Worm (Caenorhabditis elegans) whole organism, L2 larva: ENCODE measurements around the gene piga-1.

ENCODE experiments used
- C34F6.9 ChIP-seq: fragments of 150-350 bp; optimal IDR thresholded peaks from 2 replicates; lab custom pipeline; 2014; ENCODE audit warnings: missing biosample characterization, missing genetic modification characterization
- R02D3.7 ChIP-seq: fragments of 150-350 bp; optimal IDR thresholded peaks from 2 replicates; lab custom pipeline; 2014; ENCODE audit warnings: missing biosample characterization, missing genetic modification characterization
- Y55F3AM.14 ChIP-seq: fragments of 200-800 bp; sonication (Bioruptor generic); optimal IDR thresholded peaks from 2 replicates; lab custom pipeline; 2018; ENCODE audit warnings: mild to moderate bottlenecking, missing genetic modification characterization, missing compliant biosample characterization
- ZK546.5 ChIP-seq: sonication (generic microtip); optimal IDR thresholded peaks from 2 replicates; lab custom pipeline; 2017; ENCODE audit warnings: missing biosample characterization, missing genetic modification characterization
- ceh-16 ChIP-seq: fragments of 150-350 bp; optimal IDR thresholded peaks from 2 replicates; lab custom pipeline; 2014; ENCODE audit warnings: missing biosample characterization, missing genetic modification characterization
- ceh-82 ChIP-seq: fragments of 150-350 bp; optimal IDR thresholded peaks from 2 replicates; lab custom pipeline; 2014; ENCODE audit warnings: missing biosample characterization, missing genetic modification characterization
- crh-2 ChIP-seq: sonication (generic microtip); optimal IDR thresholded peaks from 2 replicates; lab custom pipeline; 2017; ENCODE audit warnings: missing biosample characterization, missing genetic modification characterization
- dmd-4 ChIP-seq: sonication (generic microtip); optimal IDR thresholded peaks from 2 replicates; lab custom pipeline; 2017; ENCODE audit warnings: missing biosample characterization, missing genetic modification characterization
- egl-27 ChIP-seq: sonication (generic microtip); optimal IDR thresholded peaks from 3 replicates; lab custom pipeline; 2017; ENCODE audit warnings: missing biosample characterization, missing genetic modification reagents, missing genetic modification characterization
- elt-1 ChIP-seq: fragments of 150-350 bp; optimal IDR thresholded peaks from 2 replicates; lab custom pipeline; 2014; ENCODE audit warnings: missing biosample characterization, missing genetic modification characterization
- fos-1 ChIP-seq: fragments of 150-350 bp; optimal IDR thresholded peaks from 2 replicates; lab custom pipeline; 2014; ENCODE audit warnings: missing biosample characterization, missing genetic modification characterization
- gmeb-1 ChIP-seq: fragments of 150-350 bp; optimal IDR thresholded peaks from 2 replicates; lab custom pipeline; 2014; ENCODE audit warnings: missing biosample characterization, missing genetic modification characterization
- lin-11 ChIP-seq: fragments of 150-350 bp; sonication (generic microtip); optimal IDR thresholded peaks from 2 replicates; lab custom pipeline; 2014; ENCODE audit warnings: missing biosample characterization, missing genetic modification characterization, inconsistent platforms, mixed read lengths
- lin-39 ChIP-seq: fragments of 150-350 bp; optimal IDR thresholded peaks from 2 replicates; lab custom pipeline; 2014; ENCODE audit warnings: missing biosample characterization, missing genetic modification reagents, missing genetic modification characterization
- lsy-2 ChIP-seq, 2 experiments: fragments of 150-350 bp in 1 of 2; sonication (generic microtip) in 1 of 2; optimal IDR thresholded peaks; 2 replicates each; lab custom pipeline; 2014 to 2017; ENCODE audit warnings: missing biosample characterization in 2 of 2, missing genetic modification characterization in 2 of 2
- mab-5 ChIP-seq: fragments of 150-350 bp; optimal IDR thresholded peaks from 2 replicates; lab custom pipeline; 2014; ENCODE audit warnings: missing biosample characterization, missing genetic modification characterization
- mbf-1 ChIP-seq: sonication (generic microtip); optimal IDR thresholded peaks from 2 replicates; lab custom pipeline; 2017; ENCODE audit warnings: missing biosample characterization, missing genetic modification characterization
- mdl-1 ChIP-seq, 2 experiments: fragments of 150-350 bp in 1 of 2; sonication (generic microtip) in 1 of 2; optimal IDR thresholded peaks; 2 replicates each; lab custom pipeline; 2017; ENCODE audit warnings: missing biosample characterization in 2 of 2, missing genetic modification characterization in 2 of 2
- nhr-11 ChIP-seq: fragments of 150-350 bp; optimal IDR thresholded peaks from 2 replicates; lab custom pipeline; 2014; ENCODE audit warnings: missing biosample characterization, missing genetic modification characterization
- nhr-12 ChIP-seq: fragments of 150-350 bp; optimal IDR thresholded peaks from 2 replicates; lab custom pipeline; 2014; ENCODE audit warnings: missing biosample characterization, missing genetic modification characterization
- nhr-21 ChIP-seq: fragments of 150-350 bp; optimal IDR thresholded peaks from 2 replicates; lab custom pipeline; 2014; ENCODE audit warnings: missing biosample characterization, missing genetic modification characterization
- nhr-23 ChIP-seq: fragments of 150-350 bp; optimal IDR thresholded peaks from 2 replicates; lab custom pipeline; 2014; ENCODE audit warnings: missing biosample characterization, missing genetic modification reagents, missing genetic modification characterization
- nhr-237 ChIP-seq: fragments of 150-350 bp; optimal IDR thresholded peaks from 2 replicates; lab custom pipeline; 2014; ENCODE audit warnings: missing biosample characterization, missing genetic modification characterization
- nhr-25 ChIP-seq: fragments of 150-350 bp; sonication (generic microtip); optimal IDR thresholded peaks from 3 replicates; lab custom pipeline; 2014; ENCODE audit warnings: missing biosample characterization, missing genetic modification characterization
- nhr-6 ChIP-seq: fragments of 150-350 bp; optimal IDR thresholded peaks from 2 replicates; lab custom pipeline; 2014; ENCODE audit warnings: missing biosample characterization, missing genetic modification characterization
- nhr-77 ChIP-seq: fragments of 150-350 bp; optimal IDR thresholded peaks from 2 replicates; lab custom pipeline; 2014; ENCODE audit warnings: missing biosample characterization, missing genetic modification characterization
- peb-1 ChIP-seq: fragments of 150-350 bp; optimal IDR thresholded peaks from 2 replicates; lab custom pipeline; 2014; ENCODE audit warnings: missing biosample characterization, missing genetic modification characterization
- sem-4 ChIP-seq: fragments of 150-350 bp; optimal IDR thresholded peaks from 2 replicates; lab custom pipeline; 2014; ENCODE audit warnings: missing biosample characterization, missing genetic modification reagents, missing genetic modification characterization
- skn-1 ChIP-seq: sonication (generic microtip); optimal IDR thresholded peaks from 2 replicates; lab custom pipeline; 2017; ENCODE audit warnings: missing biosample characterization, missing genetic modification characterization
- sma-3 ChIP-seq: sonication (generic microtip); optimal IDR thresholded peaks from 2 replicates; lab custom pipeline; 2016; ENCODE audit warnings: missing genetic modification reagents, missing genetic modification characterization, missing compliant biosample characterization
- sma-9 ChIP-seq, 2 experiments: fragments of 150-350 bp in 1 of 2; sonication (generic microtip) in 1 of 2; optimal IDR thresholded peaks; 2 replicates each; lab custom pipeline; 2014 to 2016; ENCODE audit warnings: missing genetic modification characterization in 2 of 2, mild to moderate bottlenecking in 1 of 2, missing biosample characterization in 1 of 2, missing compliant biosample characterization in 1 of 2, missing genetic modification reagents in 1 of 2, moderate library complexity in 1 of 2
- snpc-4 ChIP-seq: fragments of 150-350 bp; optimal IDR thresholded peaks from 2 replicates; lab custom pipeline; 2014; ENCODE audit warnings: missing biosample characterization, missing genetic modification characterization
- unc-39 ChIP-seq: fragments of 150-350 bp; optimal IDR thresholded peaks from 2 replicates; lab custom pipeline; 2014; ENCODE audit warnings: missing biosample characterization, missing genetic modification characterization
- unc-55 ChIP-seq: fragments of 150-350 bp; sonication (generic microtip); optimal IDR thresholded peaks from 3 replicates; lab custom pipeline; 2014; ENCODE audit warnings: missing biosample characterization, missing genetic modification reagents, missing genetic modification characterization
- unc-62 ChIP-seq: fragments of 150-350 bp; optimal IDR thresholded peaks from 2 replicates; lab custom pipeline; 2014; ENCODE audit warnings: missing biosample characterization, missing genetic modification reagents, missing genetic modification characterization
- zag-1 ChIP-seq: fragments of 150-350 bp; optimal IDR thresholded peaks from 2 replicates; lab custom pipeline; 2014; ENCODE audit warnings: missing biosample characterization, missing genetic modification characterization
- ztf-1 ChIP-seq: fragments of 200-800 bp; sonication (Bioruptor generic); conservative IDR thresholded peaks from 2 replicates; pipeline ENCODE4 v1.3.6; 2022; ENCODE audit warnings: missing genetic modification characterization, missing compliant biosample characterization
- ztf-11 ChIP-seq: sonication (generic microtip); optimal IDR thresholded peaks from 2 replicates; lab custom pipeline; 2017; ENCODE audit warnings: missing biosample characterization, missing genetic modification characterization

piga-1 gene

DNA sequence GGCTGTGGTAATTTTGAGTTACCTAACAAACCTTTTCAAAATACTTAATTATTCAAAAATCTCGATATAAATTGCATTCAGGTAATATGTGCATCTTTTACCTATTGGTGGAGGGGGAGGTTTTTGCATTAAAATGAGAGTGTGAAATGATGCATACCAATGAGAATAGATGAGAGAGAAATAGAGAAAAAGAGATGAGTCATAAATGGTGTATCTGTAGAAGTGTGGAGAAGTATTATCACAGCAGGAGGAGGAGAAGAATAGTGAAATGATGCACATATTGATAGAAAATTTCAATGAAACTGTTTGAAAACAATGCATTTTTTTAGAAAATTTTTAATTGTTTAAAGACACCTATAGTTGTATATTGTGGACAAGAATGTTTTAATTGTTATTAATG lies 21.0 kb downstream of the piga-1 start:
- TF ChIP-seq crh-2 (tag; lab: Kevin White, UChicago) (peak; percentile 24), nhr-237 (tag; lab: Kevin White, UChicago) (no peak), fos-1 (tag; lab: Kevin White, UChicago) (peak; percentile 84), C34F6.9 (peak; percentile 5), nhr-6 (tag; lab: Kevin White, UChicago) (no peak), skn-1 (tag; lab: Kevin White, UChicago) (no peak), R02D3.7 (tag; lab: Kevin White, UChicago) (no peak)
- TF ChIP-seq, all 48 proteins: peak for 3

DNA sequence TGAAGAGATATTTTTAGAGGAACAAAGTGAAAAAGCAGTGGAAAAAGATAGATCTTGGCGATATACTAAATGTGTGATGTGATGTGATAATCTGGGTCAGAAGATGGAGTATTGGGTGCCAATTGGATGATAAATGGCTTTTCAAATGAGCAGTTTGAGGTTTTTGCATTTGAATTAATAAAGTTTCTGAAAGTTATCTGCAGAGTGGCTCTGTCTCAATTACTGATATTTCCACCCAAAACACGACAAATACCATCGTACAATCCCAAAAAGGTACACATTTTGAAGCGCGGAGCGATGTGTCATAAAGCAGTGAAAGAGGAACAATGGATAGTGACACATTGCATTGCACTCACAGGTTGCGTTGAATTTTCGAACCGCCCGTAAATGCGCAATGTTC lies 22.0 kb downstream of the piga-1 start:
- no peak for TF ChIP-seq ztf-1 (GFP tag; lab: Robert Waterston, UW)
- no peak for TF ChIP-seq lin-11 (tag; lab: Kevin White, UChicago)
- no peak for TF ChIP-seq peb-1 (tag; lab: Kevin White, UChicago)
- TF ChIP-seq gmeb-1 (tag; lab: Kevin White, UChicago), result no peak
- TF ChIP-seq elt-1 (tag; lab: Kevin White, UChicago), result no peak
- TF ChIP-seq dmd-4, result no peak
- no peak for TF ChIP-seq egl-27 (tag; lab: Kevin White, UChicago)
- no peak for TF ChIP-seq lin-39 (tag; lab: Kevin White, UChicago)
- TF ChIP-seq ztf-11 (tag; lab: Kevin White, UChicago), result no peak
- TF ChIP-seq snpc-4 (tag; lab: Kevin White, UChicago), result no peak
- TF ChIP-seq nhr-12, result no peak
- TF ChIP-seq unc-39, result no peak
- TF ChIP-seq lsy-2 (tag; optimal IDR thresholded peaks at IDR 0.05; lab: Kevin White, UChicago), result no peak
- TF ChIP-seq nhr-77 (tag; lab: Kevin White, UChicago), result no peak
- no peak for TF ChIP-seq mab-5
- TF ChIP-seq nhr-25 (tag; lab: Kevin White, UChicago), result no peak
- no peak for TF ChIP-seq unc-62 (GFP tag; lab: Kevin White, UChicago)
- TF ChIP-seq ceh-16, result no peak
- no peak for TF ChIP-seq sma-3 (GFP tag; lab: Kevin White, UChicago)
- TF ChIP-seq R02D3.7 (tag; lab: Kevin White, UChicago), result no peak

DNA sequence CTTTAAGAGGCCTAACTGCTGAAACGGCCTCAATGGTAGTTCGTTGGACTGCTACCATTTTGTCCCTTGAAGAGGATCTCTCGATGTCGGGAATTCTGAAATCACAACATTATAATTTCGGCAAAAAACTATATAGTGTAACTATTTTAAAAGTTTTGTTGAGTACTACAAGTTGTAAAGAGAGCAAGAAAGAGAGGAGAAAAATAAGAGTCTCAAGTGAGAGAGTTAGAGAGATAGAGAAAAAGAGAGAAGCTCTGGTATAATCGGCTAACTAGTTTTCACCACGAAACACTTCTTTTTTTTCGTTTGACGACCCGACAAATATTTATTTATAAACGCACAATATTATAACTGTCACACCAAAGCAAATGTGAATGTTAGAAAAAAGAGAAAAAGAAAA lies 23.9 kb downstream of the piga-1 start, which contains the start of gene vab-9:
Gene vab-9, minus strand, starts transcription at position 101 of the 400 bp plus-strand sequence.
- TF ChIP-seq crh-2 (tag; lab: Kevin White, UChicago) (no peak), nhr-11 (tag; lab: Kevin White, UChicago) (no peak), lin-39 (tag; lab: Kevin White, UChicago) (no peak), C34F6.9 (no peak), ZK546.5 (no peak), nhr-237 (tag; lab: Kevin White, UChicago) (no peak), ceh-82 (tag; lab: Kevin White, UChicago) (no peak), R02D3.7 (tag; lab: Kevin White, UChicago) (no peak), sma-9 (GFP tag; optimal IDR thresholded peaks at IDR 0.05; lab: Kevin White, UChicago) (no peak), sma-9 (tag; optimal IDR thresholded peaks at IDR 0.05; lab: Kevin White, UChicago) (no peak)
- TF ChIP-seq, all 48 proteins: peak for 0

DNA sequence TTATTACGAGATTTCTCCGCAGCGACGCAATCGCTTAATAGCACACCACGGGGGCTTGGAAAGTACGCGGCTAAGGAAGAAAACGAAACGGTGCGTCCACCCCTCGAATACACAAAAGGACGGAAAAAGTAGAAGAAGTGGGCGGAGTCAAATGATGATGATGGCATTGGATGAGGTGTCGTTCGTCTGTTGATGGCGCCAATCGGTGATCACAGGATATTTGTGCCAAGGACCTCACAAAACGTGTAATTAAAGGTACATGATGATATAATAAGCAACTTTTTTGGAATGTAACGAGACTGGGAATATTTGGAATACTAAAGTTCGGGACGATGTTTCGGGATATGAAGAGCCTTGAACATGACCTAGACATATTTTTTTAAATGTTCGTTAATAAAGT lies 27.1 kb downstream of the piga-1 start, which contains the start of gene cutl-12:
Gene cutl-12, minus strand, starts transcription at position 101 of the 400 bp plus-strand sequence.
- TF ChIP-seq lin-39 (tag; lab: Kevin White, UChicago) (no peak), nhr-237 (tag; lab: Kevin White, UChicago) (no peak), Y55F3AM.14 (GFP tag; lab: Kevin White, UChicago) (no peak), nhr-11 (tag; lab: Kevin White, UChicago) (no peak), mbf-1 (no peak), egl-27 (tag; lab: Kevin White, UChicago) (no peak), zag-1 (tag; lab: Kevin White, UChicago) (no peak), ceh-82 (tag; lab: Kevin White, UChicago) (no peak), dmd-4 (no peak), ztf-11 (tag; lab: Kevin White, UChicago) (no peak), mab-5 (no peak), nhr-6 (tag; lab: Kevin White, UChicago) (no peak)
- TF ChIP-seq, all 48 proteins: peak for 0

DNA sequence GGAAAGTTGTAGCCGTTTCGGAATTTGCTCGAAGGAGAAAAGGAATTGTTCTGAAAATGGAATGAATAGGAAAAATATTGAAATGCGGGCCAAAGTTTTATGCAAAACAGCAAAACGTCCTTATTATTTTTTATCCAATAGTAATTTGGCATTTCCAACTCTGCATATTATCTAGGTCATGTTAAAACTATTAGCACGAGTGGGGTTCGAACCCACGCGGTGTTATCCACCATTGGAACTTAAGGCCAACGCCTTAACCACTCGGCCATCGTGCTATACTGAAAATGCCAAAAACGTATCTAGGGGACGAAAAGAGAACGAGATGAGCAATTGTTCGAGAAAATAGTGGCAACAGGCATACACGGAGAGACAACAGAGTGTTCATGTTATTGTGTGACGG lies 29.7 kb downstream of the piga-1 start:
- no peak for TF ChIP-seq nhr-11 (tag; lab: Kevin White, UChicago)
- no peak for TF ChIP-seq nhr-25 (tag; lab: Kevin White, UChicago)
- no peak for TF ChIP-seq nhr-23 (tag; lab: Kevin White, UChicago)
- TF ChIP-seq C34F6.9, result no peak
- no peak for TF ChIP-seq snpc-4 (tag; lab: Kevin White, UChicago)
- no peak for TF ChIP-seq gmeb-1 (tag; lab: Kevin White, UChicago)
- TF ChIP-seq fos-1 (tag; lab: Kevin White, UChicago), result no peak
- no peak for TF ChIP-seq sem-4
- TF ChIP-seq peb-1 (tag; lab: Kevin White, UChicago), result no peak
- TF ChIP-seq nhr-237 (tag; lab: Kevin White, UChicago), result no peak
- no peak for TF ChIP-seq nhr-21 (tag; lab: Kevin White, UChicago)
- TF ChIP-seq zag-1 (tag; lab: Kevin White, UChicago), result no peak
- no peak for TF ChIP-seq ztf-11 (tag; lab: Kevin White, UChicago)
- no peak for TF ChIP-seq mdl-1 (tag; optimal IDR thresholded peaks at IDR 0.05; lab: Kevin White, UChicago)
- TF ChIP-seq sma-3 (GFP tag; lab: Kevin White, UChicago), result no peak
- TF ChIP-seq unc-55 (GFP tag; lab: Kevin White, UChicago), result no peak
